Worm (Caenorhabditis elegans) whole organism, midembryonic: ENCODE measurements around the gene srw-2.

Experiments used
- cog-1 ChIP-seq: sonication (generic microtip); optimal IDR thresholded peaks from 2 replicates; lab custom pipeline; 2016; ENCODE audit warnings: missing genetic modification characterization, missing compliant biosample characterization
- flt-1 ChIP-seq: fragments of 200-800 bp; sonication (Bioruptor generic); IDR thresholded peaks from 2 replicates; pipeline ENCODE4 v1.3.6; 2022; ENCODE audit warnings: missing genetic modification characterization, missing compliant biosample characterization
- med-1 ChIP-seq: sonication (generic microtip); optimal IDR thresholded peaks from 2 replicates; lab custom pipeline; 2017; ENCODE audit warnings: missing genetic modification characterization, mild to moderate bottlenecking, missing compliant biosample characterization, antibody characterized with exemption, missing genetic modification reagents; ENCODE audit not compliant: insufficient read depth
- ref-1 ChIP-seq: fragments of 200-800 bp; sonication (Bioruptor generic); conservative IDR thresholded peaks from 2 replicates; pipeline ENCODE4 v1.3.6; 2022; ENCODE audit warnings: missing genetic modification reagents, missing genetic modification characterization, missing compliant biosample characterization
- tab-1 ChIP-seq: fragments of 200-800 bp; sonication (Bioruptor generic); IDR thresholded peaks from 2 replicates; pipeline ENCODE4 v1.3.6; 2022; ENCODE audit warnings: missing genetic modification characterization, missing compliant biosample characterization
- ztf-29 ChIP-seq: fragments of 200-800 bp; sonication (Bioruptor generic); IDR thresholded peaks from 2 replicates; pipeline ENCODE4 v1.3.6; 2022; ENCODE audit warnings: missing genetic modification reagents, missing genetic modification characterization, missing compliant biosample characterization

DNA sequence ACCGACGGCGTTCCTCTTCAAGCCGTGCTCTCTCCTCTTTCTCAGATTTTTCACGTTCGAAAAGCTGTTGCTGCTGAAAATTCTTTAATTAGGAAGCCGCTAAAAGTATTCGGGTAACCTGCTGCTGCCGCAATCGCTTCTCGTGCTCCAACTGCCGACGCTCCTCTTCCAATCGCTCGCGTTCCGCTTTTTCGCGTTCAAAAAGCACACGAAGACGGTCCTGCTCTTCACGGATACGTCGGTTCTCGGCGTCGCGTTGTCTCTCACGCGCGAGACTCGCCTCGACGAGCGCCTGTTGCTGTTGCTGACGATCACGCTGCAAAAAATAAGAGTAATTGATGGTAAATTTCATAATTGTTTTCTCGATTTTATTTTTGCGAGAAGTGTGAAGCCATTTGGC, 30.0 kb upstream of the srw-2 start:
- TF ChIP-seq flt-1 (GFP tag; lab: Robert Waterston, UW) (no peak), tab-1 (GFP tag; lab: Robert Waterston, UW) (no peak), cog-1 (tag; lab: Kevin White, UChicago) (no peak), med-1 (GFP tag; lab: Kevin White, UChicago) (no peak), ztf-29 (GFP tag; lab: Robert Waterston, UW) (no peak), ref-1 (GFP tag; lab: Robert Waterston, UW) (no peak)
